Fruit fly (Drosophila melanogaster) whole organism, pupa: ENCODE data around the gene hop.

ENCODE experiments used
- CG10348 ChIP-seq: fragments of 200-800 bp; sonication (Bioruptor generic); IDR thresholded peaks from 2 replicates; pipeline ENCODE4 v1.3.6; 2022; ENCODE audit warnings: missing biosample characterization, missing genetic modification characterization
- CG13204 ChIP-seq: fragments of 200-800 bp; sonication (Bioruptor generic); optimal IDR thresholded peaks from 2 replicates; lab custom pipeline; 2018; ENCODE audit warnings: missing biosample characterization, mild to moderate bottlenecking, missing genetic modification characterization, moderate library complexity
- CG14655 ChIP-seq: fragments of 200-800 bp; sonication (Bioruptor generic); optimal IDR thresholded peaks from 3 replicates; lab custom pipeline; 2017; ENCODE audit warnings: mild to moderate bottlenecking, missing biosample characterization, missing genetic modification reagents, missing genetic modification characterization
- CG15710 ChIP-seq: fragments of 200-800 bp; sonication (Bioruptor generic); optimal IDR thresholded peaks from 2 replicates; lab custom pipeline; 2018; ENCODE audit warnings: missing biosample characterization, mild to moderate bottlenecking, missing genetic modification characterization, moderate library complexity
- CG32121 ChIP-seq: fragments of 200-800 bp; sonication (Bioruptor generic); IDR thresholded peaks from 2 replicates; pipeline ENCODE4 v1.3.6; 2022; ENCODE audit warnings: missing biosample characterization, missing genetic modification characterization
- CG8301 ChIP-seq: fragments of 200-800 bp; sonication (Bioruptor generic); optimal IDR thresholded peaks from 2 replicates; lab custom pipeline; 2018; ENCODE audit warnings: missing biosample characterization, mild to moderate bottlenecking, missing genetic modification characterization
- D1 ChIP-seq: fragments of 200-800 bp; sonication (Bioruptor generic); optimal IDR thresholded peaks from 2 replicates; lab custom pipeline; 2018; ENCODE audit warnings: missing biosample characterization, mild to moderate bottlenecking, missing genetic modification characterization, moderate library complexity
- EcR ChIP-seq: fragments of 200-800 bp; sonication (Bioruptor generic); optimal IDR thresholded peaks from 3 replicates; lab custom pipeline; 2019; ENCODE audit warnings: missing biosample characterization, missing genetic modification characterization, mild to moderate bottlenecking, moderate library complexity, missing genetic modification reagents
- Pif1A ChIP-seq: fragments of 200-800 bp; sonication (Bioruptor generic); optimal IDR thresholded peaks from 3 replicates; lab custom pipeline; 2016; ENCODE audit warnings: missing biosample characterization, missing genetic modification characterization
- fd96Ca ChIP-seq: fragments of 200-800 bp; sonication (Bioruptor generic); IDR thresholded peaks from 3 replicates; pipeline ENCODE4 v1.3.6; 2022; ENCODE audit warnings: missing biosample characterization, missing genetic modification characterization
- gl ChIP-seq: fragments of 200-800 bp; sonication (Bioruptor generic); optimal IDR thresholded peaks from 2 replicates; lab custom pipeline; 2018; ENCODE audit warnings: missing biosample characterization, mild to moderate bottlenecking, missing genetic modification characterization
- rn ChIP-seq: fragments of 200-800 bp; sonication (Bioruptor generic); IDR thresholded peaks from 2 replicates; pipeline ENCODE4 v1.3.6; 2022; ENCODE audit warnings: missing biosample characterization, missing genetic modification characterization

DNA sequence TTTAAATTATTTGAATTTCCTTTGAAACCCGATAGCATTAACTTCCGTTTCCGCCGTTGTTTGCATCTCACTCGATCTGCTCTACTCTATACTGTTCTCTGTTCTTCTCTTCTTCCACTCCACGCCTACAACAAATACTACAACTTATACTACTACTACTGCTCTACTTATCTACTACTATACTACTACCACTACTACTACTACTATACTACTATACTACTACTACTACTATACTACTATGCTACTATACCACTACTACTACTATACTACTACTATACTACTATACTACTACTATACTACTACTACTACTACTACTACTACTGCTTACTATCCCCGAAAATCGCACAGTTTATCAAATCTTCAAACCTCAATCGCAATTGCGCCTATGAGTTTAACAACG lies 14.7 kb upstream of the hop start:
- TF ChIP-seq CG14655 (GFP tag; lab: Kevin White, UChicago) (no peak), D1 (no peak), fd96Ca (GFP tag; lab: Robert Waterston, UW) (no peak), CG10348 (no peak), EcR (GFP tag; lab: Kevin White, UChicago) (no peak), CG8301 (tag; lab: Kevin White, UChicago) (no peak), CG32121 (GFP tag; lab: Robert Waterston, UW) (no peak), rn (GFP tag; lab: Robert Waterston, UW) (no peak), CG13204 (no peak), CG15710 (tag; lab: Kevin White, UChicago) (no peak), gl (no peak), Pif1A (GFP tag; lab: Kevin White, UChicago) (no peak)
